Fruit fly (Drosophila melanogaster) whole organism, prepupa: ENCODE results near the gene CG17129.
A peak's percentile ranks its signal among the peaks of the same experiment; 100 is the strongest.

Experiments used
- Blimp-1 ChIP-seq: fragments of 200-800 bp; sonication (Bioruptor generic); optimal IDR thresholded peaks from 3 replicates; lab custom pipeline; 2017; ENCODE audit warnings: missing biosample characterization, missing genetic modification characterization, mild to moderate bottlenecking, moderate library complexity, missing genetic modification reagents
- CG10631 ChIP-seq: fragments of 200-800 bp; sonication (Bioruptor generic); optimal IDR thresholded peaks from 2 replicates; lab custom pipeline; 2016; ENCODE audit warnings: missing biosample characterization, missing genetic modification characterization
- CG10669 ChIP-seq: fragments of 200-800 bp; sonication (Bioruptor generic); optimal IDR thresholded peaks from 3 replicates; lab custom pipeline; 2018; ENCODE audit warnings: missing biosample characterization, mild to moderate bottlenecking, missing genetic modification characterization, moderate library complexity
- CG11294 ChIP-seq: fragments of 200-800 bp; sonication (Bioruptor generic); IDR thresholded peaks from 2 replicates; pipeline ENCODE4 v1.3.6; 2022; ENCODE audit warnings: missing biosample characterization, missing genetic modification characterization
- CG11762 ChIP-seq: fragments of 200-800 bp; sonication (Bioruptor generic); optimal IDR thresholded peaks from 3 replicates; lab custom pipeline; 2016; ENCODE audit warnings: missing biosample characterization, missing genetic modification characterization; ENCODE audit not compliant: insufficient read depth
- CG11902 ChIP-seq: fragments of 200-800 bp; sonication (Bioruptor generic); optimal IDR thresholded peaks from 3 replicates; lab custom pipeline; 2016; ENCODE audit warnings: missing biosample characterization, missing genetic modification characterization
- CG15336 ChIP-seq: fragments of 200-800 bp; sonication (Bioruptor generic); IDR thresholded peaks from 2 replicates; pipeline ENCODE4 v1.3.6; 2022; ENCODE audit warnings: missing biosample characterization, missing genetic modification characterization
- CG16779 ChIP-seq: fragments of 200-800 bp; sonication (Bioruptor generic); optimal IDR thresholded peaks from 3 replicates; lab custom pipeline; 2017; ENCODE audit warnings: missing biosample characterization, mild to moderate bottlenecking, missing genetic modification characterization
- CG31627 ChIP-seq: fragments of 200-800 bp; sonication (Bioruptor generic); optimal IDR thresholded peaks from 3 replicates; lab custom pipeline; 2016; ENCODE audit warnings: missing biosample characterization, missing genetic modification characterization
- CG32006 ChIP-seq: fragments of 200-800 bp; sonication (Bioruptor generic); optimal IDR thresholded peaks from 3 replicates; lab custom pipeline; 2017; ENCODE audit warnings: missing biosample characterization, mild to moderate bottlenecking, missing genetic modification characterization
- CG34406 ChIP-seq: fragments of 200-800 bp; sonication (Bioruptor generic); optimal IDR thresholded peaks from 3 replicates; lab custom pipeline; 2016; ENCODE audit warnings: missing biosample characterization, missing genetic modification characterization
- CG3919 ChIP-seq: fragments of 200-800 bp; sonication (Bioruptor generic); optimal IDR thresholded peaks from 3 replicates; lab custom pipeline; 2016; ENCODE audit warnings: missing biosample characterization, missing genetic modification characterization
- CG4318 ChIP-seq: fragments of 200-800 bp; sonication (Bioruptor generic); optimal IDR thresholded peaks from 3 replicates; lab custom pipeline; 2017; ENCODE audit warnings: missing biosample characterization, mild to moderate bottlenecking, missing genetic modification characterization
- CG6163 ChIP-seq: fragments of 200-800 bp; sonication (Bioruptor generic); IDR thresholded peaks from 3 replicates; pipeline ENCODE4 v1.3.6; 2022; ENCODE audit warnings: missing biosample characterization, missing genetic modification characterization
- CG6276 ChIP-seq: fragments of 200-800 bp; sonication (Bioruptor generic); optimal IDR thresholded peaks from 2 replicates; lab custom pipeline; 2017; ENCODE audit warnings: missing biosample characterization, mild to moderate bottlenecking, missing genetic modification characterization
- CG6808 ChIP-seq: fragments of 200-800 bp; sonication (Bioruptor generic); optimal IDR thresholded peaks from 3 replicates; lab custom pipeline; 2017; ENCODE audit warnings: missing biosample characterization, missing genetic modification characterization, mild to moderate bottlenecking, moderate library complexity, missing genetic modification reagents
- CG6854 ChIP-seq: fragments of 200-800 bp; sonication (Bioruptor generic); optimal IDR thresholded peaks from 2 replicates; lab custom pipeline; 2017; ENCODE audit warnings: missing biosample characterization, mild to moderate bottlenecking, missing genetic modification characterization
- CG7368 ChIP-seq: fragments of 200-800 bp; sonication (Bioruptor generic); optimal IDR thresholded peaks from 3 replicates; lab custom pipeline; 2016; ENCODE audit warnings: missing biosample characterization, missing genetic modification characterization
- CG8119 ChIP-seq: fragments of 200-800 bp; sonication (Bioruptor generic); IDR thresholded peaks from 3 replicates; pipeline ENCODE4 v1.3.6; 2022; ENCODE audit warnings: missing biosample characterization, missing genetic modification characterization
- CG8319 ChIP-seq: fragments of 200-800 bp; sonication (Bioruptor generic); optimal IDR thresholded peaks from 3 replicates; lab custom pipeline; 2016; ENCODE audit warnings: missing biosample characterization, missing genetic modification characterization
- CG8632 ChIP-seq: fragments of 200-800 bp; sonication (Bioruptor generic); optimal IDR thresholded peaks from 3 replicates; lab custom pipeline; 2016; ENCODE audit warnings: missing biosample characterization, missing genetic modification characterization
- Eip75B ChIP-seq: fragments of 200-800 bp; sonication (Bioruptor generic); optimal IDR thresholded peaks from 3 replicates; lab custom pipeline; 2016; ENCODE audit warnings: missing biosample characterization, missing genetic modification characterization
- Eip78C ChIP-seq: fragments of 200-800 bp; sonication (Bioruptor generic); peaks from one replicate; lab custom pipeline; 2016; ENCODE audit warnings: missing biosample characterization, missing genetic modification characterization
- Eip93F ChIP-seq: fragments of 200-800 bp; sonication (Bioruptor generic); optimal IDR thresholded peaks from 2 replicates; lab custom pipeline; 2016; ENCODE audit warnings: missing biosample characterization, mild to moderate bottlenecking, missing genetic modification characterization
- Ets96B ChIP-seq: fragments of 200-800 bp; optimal IDR thresholded peaks from 2 replicates; lab custom pipeline; 2019; ENCODE audit warnings: missing biosample characterization, mild to moderate bottlenecking, missing genetic modification characterization, moderate library complexity
- Gug ChIP-seq: fragments of 200-800 bp; sonication (Bioruptor generic); IDR thresholded peaks from 2 replicates; pipeline ENCODE4 v1.3.6; 2022; ENCODE audit warnings: missing biosample characterization, missing genetic modification characterization
- Hr38 ChIP-seq: sonication (Bioruptor generic); optimal IDR thresholded peaks from 2 replicates; lab custom pipeline; 2016; ENCODE audit warnings: missing biosample characterization, missing genetic modification characterization
- Hr39 ChIP-seq: fragments of 200-800 bp; sonication (Bioruptor generic); optimal IDR thresholded peaks from 2 replicates; lab custom pipeline; 2016; ENCODE audit warnings: missing biosample characterization, missing genetic modification characterization
- Lpt ChIP-seq: fragments of 200-800 bp; sonication (Bioruptor generic); optimal IDR thresholded peaks from 3 replicates; lab custom pipeline; 2016; ENCODE audit warnings: missing biosample characterization, missing genetic modification characterization
- Met ChIP-seq: fragments of 200-800 bp; sonication (Bioruptor generic); optimal IDR thresholded peaks from 3 replicates; lab custom pipeline; 2016; ENCODE audit warnings: missing biosample characterization, missing genetic modification characterization
- OdsH ChIP-seq: fragments of 200-800 bp; sonication (Bioruptor generic); optimal IDR thresholded peaks from 3 replicates; lab custom pipeline; 2016; ENCODE audit warnings: missing biosample characterization, missing genetic modification characterization
- Smox ChIP-seq: fragments of 200-800 bp; sonication (Bioruptor generic); optimal IDR thresholded peaks from 3 replicates; lab custom pipeline; 2016; ENCODE audit warnings: missing biosample characterization, missing genetic modification characterization
- Sox102F ChIP-seq: fragments of 200-800 bp; sonication (Bioruptor generic); optimal IDR thresholded peaks from 2 replicates; lab custom pipeline; 2016; ENCODE audit warnings: missing biosample characterization, mild to moderate bottlenecking, missing genetic modification characterization
- Sox15 ChIP-seq: fragments of 200-800 bp; sonication (Bioruptor generic); optimal IDR thresholded peaks from 3 replicates; lab custom pipeline; 2016; ENCODE audit warnings: missing biosample characterization, missing genetic modification characterization
- achi ChIP-seq: fragments of 200-800 bp; sonication (Bioruptor generic); optimal IDR thresholded peaks from 3 replicates; lab custom pipeline; 2016; ENCODE audit warnings: missing biosample characterization, missing genetic modification characterization
- acj6 ChIP-seq: fragments of 200-800 bp; sonication (Bioruptor generic); optimal IDR thresholded peaks from 3 replicates; lab custom pipeline; 2016; ENCODE audit warnings: missing biosample characterization, missing genetic modification characterization
- cyc ChIP-seq: fragments of 200-800 bp; sonication (Bioruptor generic); optimal IDR thresholded peaks from 3 replicates; lab custom pipeline; 2016; ENCODE audit warnings: missing biosample characterization, missing genetic modification characterization
- dac ChIP-seq: fragments of 200-800 bp; sonication (Bioruptor generic); optimal IDR thresholded peaks from 2 replicates; lab custom pipeline; 2017; ENCODE audit warnings: missing biosample characterization, mild to moderate bottlenecking, missing genetic modification characterization
- dsx ChIP-seq: fragments of 200-800 bp; optimal IDR thresholded peaks from 3 replicates; lab custom pipeline; 2019; ENCODE audit warnings: missing biosample characterization, mild to moderate bottlenecking, missing genetic modification characterization, moderate library complexity; ENCODE audit not compliant: poor library complexity, severe bottlenecking
- eg ChIP-seq: fragments of 200-800 bp; sonication (Bioruptor generic); IDR thresholded peaks from 3 replicates; pipeline ENCODE4 v1.3.6; 2022; ENCODE audit warnings: missing biosample characterization, missing genetic modification characterization
- esn ChIP-seq: fragments of 200-800 bp; sonication (Bioruptor generic); optimal IDR thresholded peaks from 2 replicates; lab custom pipeline; 2016; ENCODE audit warnings: missing biosample characterization, mild to moderate bottlenecking, missing genetic modification characterization, moderate library complexity
- fd59A ChIP-seq: fragments of 200-800 bp; sonication (Bioruptor generic); optimal IDR thresholded peaks from 2 replicates; lab custom pipeline; 2017; ENCODE audit warnings: missing biosample characterization, mild to moderate bottlenecking, missing genetic modification characterization, missing genetic modification reagents
- fd85E ChIP-seq: fragments of 200-800 bp; sonication (Bioruptor generic); optimal IDR thresholded peaks from 3 replicates; lab custom pipeline; 2016; ENCODE audit warnings: missing biosample characterization, missing genetic modification characterization
- fkh ChIP-seq: fragments of 200-800 bp; sonication (Bioruptor generic); optimal IDR thresholded peaks from 3 replicates; lab custom pipeline; 2017; ENCODE audit warnings: missing biosample characterization, mild to moderate bottlenecking, missing genetic modification characterization, moderate library complexity
- pdm3 ChIP-seq: fragments of 200-800 bp; sonication (Bioruptor generic); optimal IDR thresholded peaks from 3 replicates; lab custom pipeline; 2016; ENCODE audit warnings: missing biosample characterization, missing genetic modification characterization
- salr ChIP-seq, 2 experiments: fragments of 200-800 bp; sonication (Bioruptor generic); optimal IDR thresholded peaks; 3 replicates each; lab custom pipeline; 2016 to 2018; ENCODE audit warnings: missing biosample characterization in 2 of 2, missing genetic modification characterization in 2 of 2, mild to moderate bottlenecking in 1 of 2
- ss ChIP-seq, 2 experiments: fragments of 200-800 bp; sonication (Bioruptor generic); optimal IDR thresholded peaks; 2 replicates in 1 of 2; 3 replicates in 1 of 2; lab custom pipeline; 2017 to 2018; ENCODE audit warnings: mild to moderate bottlenecking in 2 of 2, missing biosample characterization in 2 of 2, missing genetic modification characterization in 2 of 2, moderate library complexity in 1 of 2
- vri ChIP-seq: fragments of 200-800 bp; sonication (Bioruptor generic); optimal IDR thresholded peaks from 3 replicates; lab custom pipeline; 2016; ENCODE audit warnings: missing biosample characterization, mild to moderate bottlenecking, missing genetic modification characterization

The CG17129 gene

dm6 chr3L:658279-658678 lies 21.8 kb downstream of the CG17129 start (continued):
- TF ChIP-seq Sox15 (no peak), Eip93F (GFP tag; lab: Kevin White, UChicago) (no peak), CG8119 (GFP tag; lab: Robert Waterston, UW) (peak; percentile 32; the same call in 1 of the 3 replicates), Eip78C (GFP tag; lab: Kevin White, UChicago) (peak; percentile 74), CG16779 (tag; lab: Kevin White, UChicago) (no peak), CG7368 (GFP tag; lab: Kevin White, UChicago) (no peak), pdm3 (peak; percentile 12), ss (GFP tag; optimal IDR thresholded peaks at IDR 0.05; lab: Kevin White, UChicago) (no peak), Eip75B (GFP tag; lab: Kevin White, UChicago) (no peak), Lpt (GFP tag; lab: Kevin White, UChicago) (no peak), CG11902 (GFP tag; lab: Kevin White, UChicago) (no peak), eg (peak; percentile 47; the same call in 2 of the 3 replicates), CG6808 (GFP tag; lab: Kevin White, UChicago) (peak; percentile 19), Hr39 (GFP tag; lab: Kevin White, UChicago) (no peak), CG6163 (GFP tag; lab: Robert Waterston, UW) (peak; percentile 41; the same call in 1 of the 3 replicates), CG32006 (peak; percentile 43), CG3919 (GFP tag; lab: Kevin White, UChicago) (peak; percentile 24)

dm6 chr3L:654019-654418 lies 26.1 kb downstream of the CG17129 start, which contains the start of the genes MED30 and Rev1:
Gene MED30, minus strand, starts transcription at chr3L:654089.
Gene Rev1, plus strand, starts transcription at chr3L:654363.
- peak; percentile 97 for TF ChIP-seq CG3919 (GFP tag; lab: Kevin White, UChicago)
- peak; percentile 87 for TF ChIP-seq CG10669 (GFP tag; lab: Kevin White, UChicago)
- peak; percentile 81 for TF ChIP-seq dsx (GFP tag; lab: Kevin White, UChicago)
- TF ChIP-seq Sox102F: peak; percentile 95
- peak; percentile 97 for TF ChIP-seq CG10631 (GFP tag; lab: Kevin White, UChicago)
- peak; percentile 91 for TF ChIP-seq CG7368 (GFP tag; lab: Kevin White, UChicago)
- TF ChIP-seq salr (GFP tag; optimal IDR thresholded peaks at IDR 0.05; lab: Kevin White, UChicago): peak; percentile 81 to 85
- peak; percentile 80 for TF ChIP-seq Gug (GFP tag; lab: Robert Waterston, UW)
- peak; percentile 81 for TF ChIP-seq fd85E
- peak; percentile 97 for TF ChIP-seq cyc (GFP tag; lab: Kevin White, UChicago)
- peak; percentile 92 for TF ChIP-seq CG8319 (GFP tag; lab: Kevin White, UChicago)
- peak; percentile 81 for TF ChIP-seq CG11294 (GFP tag; lab: Robert Waterston, UW)
- TF ChIP-seq Ets96B (tag; lab: Kevin White, UChicago): peak; percentile 88
- peak; percentile 96 for TF ChIP-seq OdsH (GFP tag; lab: Kevin White, UChicago)
- peak; percentile 96 for TF ChIP-seq Met (GFP tag; lab: Kevin White, UChicago)
- peak; percentile 93 for TF ChIP-seq CG34406
- TF ChIP-seq Sox15: peak; percentile 91
- peak; percentile 87 for TF ChIP-seq CG15336 (GFP tag; lab: Robert Waterston, UW)
- peak; percentile 72 for TF ChIP-seq CG6854 (GFP tag; lab: Kevin White, UChicago)
- peak; percentile 92 for TF ChIP-seq Hr38
- TF ChIP-seq Blimp-1 (GFP tag; lab: Kevin White, UChicago): peak; percentile 64
- peak; percentile 79 for TF ChIP-seq fkh (GFP tag; lab: Kevin White, UChicago)
- peak; percentile 86 for TF ChIP-seq Lpt (GFP tag; lab: Kevin White, UChicago)
- TF ChIP-seq CG11902 (GFP tag; lab: Kevin White, UChicago): peak; percentile 90
- TF ChIP-seq vri (GFP tag; lab: Kevin White, UChicago): peak; percentile 90
- peak; percentile 70 for TF ChIP-seq CG6276
- peak; percentile 92 for TF ChIP-seq CG11762 (GFP tag; lab: Kevin White, UChicago)
- TF ChIP-seq acj6 (GFP tag; lab: Kevin White, UChicago): peak; percentile 96
- TF ChIP-seq CG16779 (tag; lab: Kevin White, UChicago): peak; percentile 63
- TF ChIP-seq Hr39 (GFP tag; lab: Kevin White, UChicago): peak; percentile 97
- TF ChIP-seq CG6808 (GFP tag; lab: Kevin White, UChicago): peak; percentile 69
- peak; percentile 85 for TF ChIP-seq dac (GFP tag; lab: Kevin White, UChicago)
- peak; percentile 72 for TF ChIP-seq Eip93F (GFP tag; lab: Kevin White, UChicago)
- peak; percentile 95 for TF ChIP-seq achi (GFP tag; lab: Kevin White, UChicago)
- no peak for TF ChIP-seq CG4318 (GFP tag; lab: Kevin White, UChicago)
- TF ChIP-seq Smox (GFP tag; lab: Kevin White, UChicago): peak; percentile 94
- TF ChIP-seq CG31627: peak; percentile 98
- peak; percentile 92 for TF ChIP-seq CG8632
- peak; percentile 97 for TF ChIP-seq pdm3
- peak; percentile 38 to 80 for TF ChIP-seq ss (GFP tag; optimal IDR thresholded peaks at IDR 0.05; lab: Kevin White, UChicago)
- peak; percentile 71 for TF ChIP-seq fd59A (GFP tag; lab: Kevin White, UChicago)
- TF ChIP-seq esn: peak; percentile 97
